Worm (Caenorhabditis elegans): Measurements from ENCODE around the gene enri-2.

DNA sequence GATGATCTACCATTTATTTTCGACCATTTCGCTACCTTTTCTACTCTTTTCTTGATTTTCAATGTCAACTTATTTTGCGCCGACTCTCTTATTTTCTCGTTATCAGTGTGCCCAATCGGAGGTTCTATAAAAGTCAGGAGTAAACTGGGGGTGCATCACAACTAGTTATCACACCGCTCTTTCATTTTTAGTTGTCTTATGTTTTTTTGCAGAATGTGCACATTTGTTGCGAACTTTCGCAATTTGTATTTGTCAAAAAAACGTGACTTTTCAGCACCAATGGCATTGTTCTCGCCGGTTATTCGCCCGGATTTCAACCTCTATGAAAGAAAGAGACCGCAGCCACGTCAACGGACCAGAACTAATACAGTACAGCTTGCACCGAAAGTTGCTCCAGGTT, 8.0 kb upstream of the enri-2 start:
- no peak for TF ChIP-seq nhr-23 (tag; optimal IDR thresholded peaks at IDR 0.05)
- no peak for TF ChIP-seq nhr-11 (tag; optimal IDR thresholded peaks at IDR 0.05)
- no peak for TF ChIP-seq nhr-25 (tag; optimal IDR thresholded peaks at IDR 0.05)
- TF ChIP-seq ama-1 (optimal IDR thresholded peaks at IDR 0.05): no peak
- no peak for TF ChIP-seq nhr-12 (tag; optimal IDR thresholded peaks at IDR 0.05)
- TF ChIP-seq lin-39 (tag; optimal IDR thresholded peaks at IDR 0.05): no peak
- no peak for TF ChIP-seq unc-39 (tag; optimal IDR thresholded peaks at IDR 0.05)
- TF ChIP-seq daf-12 (tag; optimal IDR thresholded peaks at IDR 0.05): no peak
- TF ChIP-seq egl-5 (tag; optimal IDR thresholded peaks at IDR 0.05): no peak
- TF ChIP-seq aly-2 (tag; optimal IDR thresholded peaks at IDR 0.05): no peak
- TF ChIP-seq ZK546.5 (tag; optimal IDR thresholded peaks at IDR 0.05): no peak
- TF ChIP-seq nhr-67 (tag; optimal IDR thresholded peaks at IDR 0.05): no peak
- TF ChIP-seq nhr-77 (tag; optimal IDR thresholded peaks at IDR 0.05): no peak
- TF ChIP-seq elt-1 (tag; optimal IDR thresholded peaks at IDR 0.05): no peak

All from whole organism, L3 larva.